Fruit fly (Drosophila melanogaster) whole organism, embryonic: ENCODE data around the gene CG32137.

Experiments
- Ada2b ChIP-seq: fragments of 200-800 bp; sonication (Bioruptor generic); IDR thresholded peaks from 2 replicates; pipeline ENCODE4 v1.3.6; 2022; ENCODE audit warnings: missing biosample characterization, missing genetic modification characterization
- Awh ChIP-seq: fragments of 200-800 bp; sonication (Bioruptor generic); IDR thresholded peaks from 2 replicates; pipeline ENCODE4, ENCODE4 v1.3.6; 2022; ENCODE audit warnings: missing biosample characterization, missing genetic modification characterization
- B-H1 ChIP-seq: fragments of 200-800 bp; sonication (Bioruptor generic); IDR thresholded peaks from 3 replicates; pipeline ENCODE4 v1.3.6; 2022; ENCODE audit warnings: missing biosample characterization, missing genetic modification characterization
- B-H2 ChIP-seq: fragments of 200-800 bp; sonication (Bioruptor generic); optimal IDR thresholded peaks from 2 replicates; lab custom pipeline; 2018; ENCODE audit warnings: missing biosample characterization, mild to moderate bottlenecking, missing genetic modification characterization
- Bgb ChIP-seq: fragments of 200-800 bp; sonication (Bioruptor generic); IDR thresholded peaks from 2 replicates; pipeline ENCODE4 v1.3.6; 2022; ENCODE audit warnings: missing biosample characterization, missing genetic modification characterization; ENCODE audit not compliant: partially characterized antibody
- CG12299 ChIP-seq: fragments of 200-800 bp; sonication (Bioruptor generic); optimal IDR thresholded peaks from 2 replicates; lab custom pipeline; 2018; ENCODE audit warnings: missing biosample characterization, mild to moderate bottlenecking, missing genetic modification characterization
- CG13894 ChIP-seq: fragments of 200-800 bp; sonication (Bioruptor generic); optimal IDR thresholded peaks from 3 replicates; lab custom pipeline; 2018; ENCODE audit warnings: missing biosample characterization, mild to moderate bottlenecking, missing genetic modification characterization, moderate library complexity
- CG17568 ChIP-seq: fragments of 200-800 bp; sonication (Bioruptor generic); optimal IDR thresholded peaks from 2 replicates; lab custom pipeline; 2018; ENCODE audit warnings: missing biosample characterization, mild to moderate bottlenecking, missing genetic modification characterization, moderate library complexity
- CG1792 ChIP-seq: fragments of 200-800 bp; sonication (Bioruptor generic); optimal IDR thresholded peaks from 2 replicates; lab custom pipeline; 2016; ENCODE audit warnings: missing biosample characterization, missing genetic modification characterization
- CG2120 ChIP-seq: fragments of 200-800 bp; sonication (Bioruptor generic); optimal IDR thresholded peaks from 3 replicates; lab custom pipeline; 2016; ENCODE audit warnings: missing biosample characterization, missing genetic modification characterization
- CG2129 ChIP-seq: fragments of 200-800 bp; sonication (Bioruptor generic); IDR thresholded peaks from 2 replicates; pipeline ENCODE4 v1.3.6; 2022; ENCODE audit warnings: missing biosample characterization, missing genetic modification characterization; ENCODE audit not compliant: partially characterized antibody
- CG30020 ChIP-seq: fragments of 200-800 bp; optimal IDR thresholded peaks from 2 replicates; lab custom pipeline; 2019; ENCODE audit warnings: missing biosample characterization, mild to moderate bottlenecking, missing genetic modification characterization, moderate library complexity
- CG30431 ChIP-seq: fragments of 200-800 bp; sonication (Bioruptor generic); optimal IDR thresholded peaks from 2 replicates; lab custom pipeline; 2017; ENCODE audit warnings: missing biosample characterization, missing genetic modification characterization
- CG3065 ChIP-seq: fragments of 200-800 bp; sonication (Bioruptor generic); optimal IDR thresholded peaks from 2 replicates; lab custom pipeline; 2016; ENCODE audit warnings: missing biosample characterization, missing genetic modification characterization
- CG32532 ChIP-seq: fragments of 200-800 bp; sonication (Bioruptor generic); IDR thresholded peaks from 2 replicates; pipeline ENCODE4 v1.3.6; 2022; ENCODE audit warnings: missing biosample characterization, missing genetic modification characterization
- CG3407 ChIP-seq: fragments of 200-800 bp; sonication (Bioruptor generic); optimal IDR thresholded peaks from 2 replicates; lab custom pipeline; 2018; ENCODE audit warnings: missing biosample characterization, mild to moderate bottlenecking, missing genetic modification characterization
- CG4617 ChIP-seq: fragments of 200-800 bp; sonication (Bioruptor generic); optimal IDR thresholded peaks from 3 replicates; lab custom pipeline; 2016; ENCODE audit warnings: missing biosample characterization, missing genetic modification characterization, borderline replicate concordance
- CG6765 ChIP-seq: fragments of 200-800 bp; sonication (Bioruptor generic); optimal IDR thresholded peaks from 3 replicates; lab custom pipeline; 2017; ENCODE audit warnings: missing biosample characterization, mild to moderate bottlenecking, missing genetic modification characterization
- CG7839 ChIP-seq: fragments of 200-800 bp; sonication (Bioruptor generic); optimal IDR thresholded peaks from 3 replicates; lab custom pipeline; 2018; ENCODE audit warnings: missing biosample characterization, mild to moderate bottlenecking, missing genetic modification characterization, moderate library complexity
- CG8478 ChIP-seq: fragments of >200 bp; optimal IDR thresholded peaks from 2 replicates; lab custom pipeline; 2018
- CG9437 ChIP-seq: fragments of 200-800 bp; sonication (Bioruptor generic); optimal IDR thresholded peaks from 2 replicates; lab custom pipeline; 2018; ENCODE audit warnings: missing biosample characterization, mild to moderate bottlenecking, missing genetic modification characterization
- CG9817 ChIP-seq: fragments of 200-800 bp; sonication (Bioruptor generic); optimal IDR thresholded peaks from 2 replicates; lab custom pipeline; 2018; ENCODE audit warnings: missing biosample characterization, mild to moderate bottlenecking, missing genetic modification characterization, moderate library complexity
- CTCF ChIP-seq: fragments of 200-800 bp; sonication (Bioruptor generic); optimal IDR thresholded peaks from 2 replicates; lab custom pipeline; 2017; ENCODE audit warnings: missing biosample characterization, mild to moderate bottlenecking, missing genetic modification characterization, moderate library complexity
- Ets97D ChIP-seq: fragments of 200-800 bp; sonication (Bioruptor generic); optimal IDR thresholded peaks from 3 replicates; lab custom pipeline; 2016; ENCODE audit warnings: missing biosample characterization, missing genetic modification characterization
- H15 ChIP-seq: fragments of 200-800 bp; sonication (Bioruptor generic); IDR thresholded peaks from 3 replicates; pipeline ENCODE4 v1.3.6; 2022; ENCODE audit warnings: missing biosample characterization, missing genetic modification characterization
- H2.0 ChIP-seq: fragments of 200-800 bp; sonication (Bioruptor generic); IDR thresholded peaks from 2 replicates; pipeline ENCODE4 v1.3.6; 2022; ENCODE audit warnings: missing biosample characterization, missing genetic modification characterization
- HHEX ChIP-seq: fragments of 200-800 bp; sonication (Bioruptor generic); optimal IDR thresholded peaks from 3 replicates; lab custom pipeline; 2017; ENCODE audit warnings: missing biosample characterization, mild to moderate bottlenecking, missing genetic modification characterization, missing genetic modification reagents
- Hsf ChIP-seq: fragments of 200-800 bp; sonication (Bioruptor generic); optimal IDR thresholded peaks from 3 replicates; lab custom pipeline; 2016; ENCODE audit warnings: missing biosample characterization, missing genetic modification characterization
- Kr ChIP-seq: fragments of 200-800 bp; sonication (Bioruptor generic); optimal IDR thresholded peaks from 2 replicates; lab custom pipeline; 2017; ENCODE audit warnings: missing biosample characterization, mild to moderate bottlenecking, missing genetic modification characterization
- Nf-YB ChIP-seq: fragments of 200-800 bp; sonication (Bioruptor generic); optimal IDR thresholded peaks from 3 replicates; lab custom pipeline; 2019; ENCODE audit warnings: missing biosample characterization, mild to moderate bottlenecking, missing genetic modification characterization, moderate library complexity
- Pdp1 ChIP-seq, 2 experiments: fragments of 200-800 bp; sonication (Bioruptor generic); optimal IDR thresholded peaks; 3 replicates each; lab custom pipeline; 2016; ENCODE audit warnings: missing biosample characterization in 2 of 2, missing genetic modification characterization in 2 of 2, mild to moderate bottlenecking in 1 of 2, moderate library complexity in 1 of 2
- Sin3A ChIP-seq: fragments of >200 bp; optimal IDR thresholded peaks from 2 replicates; lab custom pipeline; 2018
- ac ChIP-seq: fragments of 200-800 bp; sonication (Bioruptor generic); optimal IDR thresholded peaks from 3 replicates; lab custom pipeline; 2017; ENCODE audit warnings: missing biosample characterization, mild to moderate bottlenecking, missing genetic modification characterization
- dmrt11E ChIP-seq: fragments of 200-800 bp; sonication (Bioruptor generic); optimal IDR thresholded peaks from 3 replicates; lab custom pipeline; 2018; ENCODE audit warnings: missing biosample characterization, mild to moderate bottlenecking, missing genetic modification characterization, moderate library complexity
- dysf ChIP-seq: fragments of 200-800 bp; sonication (Bioruptor generic); IDR thresholded peaks from 3 replicates; pipeline ENCODE4 v1.3.6; 2022; ENCODE audit warnings: missing biosample characterization, missing genetic modification characterization
- fd102C ChIP-seq: fragments of 200-800 bp; sonication (Bioruptor generic); optimal IDR thresholded peaks from 2 replicates; lab custom pipeline; 2018; ENCODE audit warnings: missing biosample characterization, mild to moderate bottlenecking, missing genetic modification characterization, moderate library complexity
- ftz-f1 ChIP-seq: fragments of 200-800 bp; sonication (Bioruptor generic); optimal IDR thresholded peaks from 2 replicates; lab custom pipeline; 2016; ENCODE audit warnings: missing biosample characterization, missing genetic modification characterization
- gem ChIP-seq: fragments of 200-800 bp; sonication (Bioruptor generic); optimal IDR thresholded peaks from 2 replicates; lab custom pipeline; 2019; ENCODE audit warnings: missing biosample characterization, mild to moderate bottlenecking, missing genetic modification characterization, moderate library complexity
- gro ChIP-seq: fragments of 200-800 bp; sonication (Bioruptor generic); optimal IDR thresholded peaks from 2 replicates; lab custom pipeline; 2016; ENCODE audit warnings: missing biosample characterization, missing genetic modification characterization
- gsb ChIP-seq: fragments of 200-800 bp; sonication (Bioruptor generic); IDR thresholded peaks from 2 replicates; pipeline ENCODE4 v1.3.6; 2022; ENCODE audit warnings: missing biosample characterization, missing genetic modification characterization
- ind ChIP-seq: fragments of 200-800 bp; sonication (Bioruptor generic); optimal IDR thresholded peaks from 3 replicates; lab custom pipeline; 2016; ENCODE audit warnings: missing biosample characterization, missing genetic modification characterization
- jing ChIP-seq: fragments of 200-800 bp; sonication (Bioruptor generic); optimal IDR thresholded peaks from 2 replicates; lab custom pipeline; 2018; ENCODE audit warnings: missing biosample characterization, mild to moderate bottlenecking, missing genetic modification characterization
- luna ChIP-seq: fragments of 200-800 bp; sonication (Bioruptor generic); optimal IDR thresholded peaks from 2 replicates; lab custom pipeline; 2016; ENCODE audit warnings: missing biosample characterization, missing genetic modification characterization
- nerfin-1 ChIP-seq: fragments of 200-800 bp; sonication (Bioruptor generic); optimal IDR thresholded peaks from 3 replicates; lab custom pipeline; 2019; ENCODE audit warnings: missing biosample characterization, mild to moderate bottlenecking, missing genetic modification characterization, moderate library complexity
- scrt ChIP-seq: fragments of 200-800 bp; sonication (Bioruptor generic); optimal IDR thresholded peaks from 2 replicates; lab custom pipeline; 2018; ENCODE audit warnings: missing biosample characterization, mild to moderate bottlenecking, missing genetic modification characterization, moderate library complexity
- slou ChIP-seq: fragments of 200-800 bp; sonication (Bioruptor generic); optimal IDR thresholded peaks from 3 replicates; lab custom pipeline; 2016; ENCODE audit warnings: missing biosample characterization, missing genetic modification characterization
- sr ChIP-seq: fragments of 200-800 bp; sonication (Bioruptor generic); IDR thresholded peaks from 3 replicates; pipeline ENCODE4 v1.3.6; 2022; ENCODE audit warnings: missing biosample characterization, missing genetic modification characterization
- stwl ChIP-seq: fragments of 200-800 bp; sonication (Bioruptor generic); optimal IDR thresholded peaks from 3 replicates; lab custom pipeline; 2018; ENCODE audit warnings: missing biosample characterization, mild to moderate bottlenecking, missing genetic modification characterization, moderate library complexity
- vnd ChIP-seq: fragments of 200-800 bp; sonication (Bioruptor generic); IDR thresholded peaks from 3 replicates; pipeline ENCODE4 v1.3.6; 2022; ENCODE audit warnings: missing biosample characterization, missing genetic modification characterization; ENCODE audit not compliant: partially characterized antibody
- wek ChIP-seq: fragments of 200-800 bp; sonication (Bioruptor generic); optimal IDR thresholded peaks from 3 replicates; lab custom pipeline; 2018; ENCODE audit warnings: missing biosample characterization, mild to moderate bottlenecking, missing genetic modification characterization, moderate library complexity

Gene CG32137

DNA sequence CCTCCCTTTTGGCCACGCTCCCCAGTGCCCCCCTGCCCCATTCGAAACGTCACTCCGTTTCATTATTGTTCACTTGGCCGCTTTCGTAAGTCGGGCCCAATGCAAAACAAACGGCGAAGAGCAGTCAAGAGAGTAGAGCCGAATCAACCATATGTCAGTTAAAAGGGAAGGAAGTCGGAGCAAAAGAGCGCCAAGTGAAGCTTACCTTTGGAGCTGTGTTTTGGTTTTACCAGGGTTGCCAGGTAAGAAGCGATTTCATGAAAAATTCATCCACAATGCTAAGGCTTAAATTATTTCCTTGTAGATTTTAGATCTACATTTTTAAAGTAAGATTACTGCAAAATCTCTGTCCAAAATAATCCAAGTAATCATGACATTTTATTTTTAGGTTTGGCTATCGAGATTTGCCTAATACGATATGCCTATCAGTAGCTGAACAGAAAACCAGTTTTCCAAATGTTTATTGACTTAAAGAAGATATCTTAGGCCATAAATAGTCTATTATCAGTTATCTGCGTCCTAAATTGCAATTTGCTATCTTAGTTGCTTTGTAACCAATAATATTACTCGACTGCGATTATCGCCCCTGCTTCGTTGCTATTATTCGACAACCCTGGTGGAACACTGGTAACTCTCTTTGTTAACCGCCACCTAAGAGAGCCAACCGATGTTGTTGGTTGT lies 440 bp upstream of the CG32137 start (continued):
- peak; percentile 75 for TF ChIP-seq CG30020 (tag; lab: Kevin White, UChicago)
- peak; percentile 51 for TF ChIP-seq Ada2b (GFP tag; lab: Robert Waterston, UW)
- no peak; the same call in none of the 2 replicates for TF ChIP-seq CG32532
- peak; percentile 66 for TF ChIP-seq jing (GFP tag; lab: Kevin White, UChicago)
- no peak for TF ChIP-seq slou
- peak; percentile 93 for TF ChIP-seq CG2120 (GFP tag; lab: Kevin White, UChicago)
- TF ChIP-seq Hsf, result peak; percentile 92
- no peak for TF ChIP-seq ftz-f1 (GFP tag; lab: Kevin White, UChicago)
- TF ChIP-seq B-H1 (GFP tag; lab: Robert Waterston, UW), result peak; percentile 33; the same call in 1 of the 3 replicates
- peak; percentile 66 for TF ChIP-seq CG9817
- TF ChIP-seq CG12299 (tag; lab: Kevin White, UChicago), result peak; percentile 64
- no peak for TF ChIP-seq CG2129 (GFP tag; lab: Robert Waterston, UW)
- TF ChIP-seq stwl (tag; lab: Kevin White, UChicago), result no peak
- TF ChIP-seq CG6765 (GFP tag; lab: Kevin White, UChicago), result peak; percentile 93
- no peak for TF ChIP-seq Sin3A (lab: Kevin White, UChicago)
- TF ChIP-seq nerfin-1, result peak; percentile 90
- no peak for TF ChIP-seq CG8478
- TF ChIP-seq Pdp1 (GFP tag; optimal IDR thresholded peaks at IDR 0.05; lab: Kevin White, UChicago), result peak; percentile 80 to 90
- no peak for TF ChIP-seq wek
- TF ChIP-seq HHEX, result peak; percentile 90
- peak; percentile 42 for TF ChIP-seq ac (GFP tag; lab: Kevin White, UChicago)
- TF ChIP-seq CG30431 (GFP tag; lab: Kevin White, UChicago), result peak; percentile 75
- peak; percentile 87 for TF ChIP-seq CG1792 (GFP tag; lab: Kevin White, UChicago)
- TF ChIP-seq Nf-YB (GFP tag; lab: Kevin White, UChicago), result peak; percentile 80
- peak; percentile 63; the same call in 1 of the 3 replicates for TF ChIP-seq H15 (GFP tag; lab: Robert Waterston, UW)
- peak; percentile 93 for TF ChIP-seq CG7839 (tag; lab: Kevin White, UChicago)
- 0 out of 2 replicates have a peak, but pooled peaks have one; percentile 42 for TF ChIP-seq H2.0 (GFP tag; lab: Robert Waterston, UW)
- no peak for TF ChIP-seq fd102C (GFP tag; lab: Kevin White, UChicago)
- peak; percentile 77 for TF ChIP-seq dmrt11E (tag; lab: Kevin White, UChicago)
- peak; percentile 46; the same call in 1 of the 2 replicates for TF ChIP-seq gsb (GFP tag; lab: Robert Waterston, UW)
- no peak for TF ChIP-seq CG13894 (tag; lab: Kevin White, UChicago)
- peak; percentile 90 for TF ChIP-seq gem (tag; lab: Kevin White, UChicago)
- TF ChIP-seq CG3407 (GFP tag; lab: Kevin White, UChicago), result peak; percentile 62
- TF ChIP-seq Awh (GFP tag; lab: Robert Waterston, UW), result 0 out of 2 replicates have a peak, but pooled peaks have one; percentile 43
- TF ChIP-seq scrt (GFP tag; lab: Kevin White, UChicago), result peak; percentile 84
- TF ChIP-seq CG3065 (GFP tag; lab: Kevin White, UChicago), result peak; percentile 47
- TF ChIP-seq Kr (GFP tag; lab: Kevin White, UChicago), result peak; percentile 1
- TF ChIP-seq CTCF, result peak; percentile 40
- TF ChIP-seq Bgb (GFP tag; lab: Robert Waterston, UW), result no peak
- no peak for TF ChIP-seq vnd (GFP tag; lab: Robert Waterston, UW)
- TF ChIP-seq CG17568 (GFP tag; lab: Kevin White, UChicago), result peak; percentile 83
- no peak for TF ChIP-seq sr (GFP tag; lab: Robert Waterston, UW)
- TF ChIP-seq B-H2 (GFP tag; lab: Kevin White, UChicago), result peak; percentile 41
- TF ChIP-seq ind, result peak; percentile 90
- peak; percentile 92 for TF ChIP-seq gro (GFP tag; lab: Kevin White, UChicago)
- peak; percentile 63 for TF ChIP-seq CG4617 (GFP tag; lab: Kevin White, UChicago)
- TF ChIP-seq dysf (GFP tag; lab: Robert Waterston, UW), result peak; percentile 87
- peak; percentile 85 for TF ChIP-seq luna (GFP tag; lab: Kevin White, UChicago)
- peak; percentile 92 for TF ChIP-seq CG9437 (GFP tag; lab: Kevin White, UChicago)
- peak; percentile 10 for TF ChIP-seq Ets97D (GFP tag; lab: Kevin White, UChicago)
